Fruit fly (Drosophila melanogaster) whole organism, embryonic: ENCODE results near the gene ppk11.

Source experiments
- Atf3 ChIP-seq: fragments of 200-800 bp; sonication (Bioruptor generic); optimal IDR thresholded peaks from 3 replicates; lab custom pipeline; 2016; ENCODE audit warnings: missing biosample characterization, missing genetic modification characterization
- CG10543 ChIP-seq: fragments of 200-800 bp; sonication (Bioruptor generic); optimal IDR thresholded peaks from 3 replicates; lab custom pipeline; 2017; ENCODE audit warnings: missing biosample characterization, mild to moderate bottlenecking, missing genetic modification characterization, moderate library complexity
- CG12155 ChIP-seq: fragments of 200-800 bp; sonication (Bioruptor generic); optimal IDR thresholded peaks from 3 replicates; lab custom pipeline; 2016; ENCODE audit warnings: missing biosample characterization, missing genetic modification characterization
- CG12659 ChIP-seq: fragments of 200-800 bp; sonication (Bioruptor generic); optimal IDR thresholded peaks from 3 replicates; lab custom pipeline; 2017; ENCODE audit warnings: mild to moderate bottlenecking, missing biosample characterization, missing genetic modification reagents, missing genetic modification characterization
- CG14014 ChIP-seq: fragments of 200-800 bp; sonication (Bioruptor generic); IDR thresholded peaks from 2 replicates; pipeline ENCODE4 v1.3.6; 2022; ENCODE audit warnings: missing biosample characterization, missing genetic modification characterization
- CG14050 ChIP-seq: fragments of 200-800 bp; sonication (Bioruptor generic); IDR thresholded peaks from 3 replicates; pipeline ENCODE4 v1.3.6; 2022; ENCODE audit warnings: missing biosample characterization, missing genetic modification characterization
- CG16813 ChIP-seq: fragments of 200-800 bp; sonication (Bioruptor generic); IDR thresholded peaks from 3 replicates; pipeline ENCODE4 v1.3.6; 2022; ENCODE audit warnings: missing biosample characterization, missing genetic modification characterization; ENCODE audit not compliant: partially characterized antibody
- CG18476 ChIP-seq: fragments of 200-800 bp; sonication (Bioruptor generic); optimal IDR thresholded peaks from 2 replicates; lab custom pipeline; 2016; ENCODE audit warnings: missing biosample characterization, mild to moderate bottlenecking, missing genetic modification characterization
- CG18764 ChIP-seq: fragments of 200-800 bp; sonication (Bioruptor generic); optimal IDR thresholded peaks from 3 replicates; lab custom pipeline; 2016; ENCODE audit warnings: missing biosample characterization, missing genetic modification characterization
- CG2129 ChIP-seq: fragments of 200-800 bp; sonication (Bioruptor generic); IDR thresholded peaks from 2 replicates; pipeline ENCODE4 v1.3.6; 2022; ENCODE audit warnings: missing biosample characterization, missing genetic modification characterization; ENCODE audit not compliant: partially characterized antibody
- CG4328 ChIP-seq: fragments of 200-800 bp; sonication (Bioruptor generic); optimal IDR thresholded peaks from 3 replicates; lab custom pipeline; 2017; ENCODE audit warnings: missing biosample characterization, missing genetic modification reagents, missing genetic modification characterization
- CG4360 ChIP-seq: fragments of 200-800 bp; sonication (Bioruptor generic); IDR thresholded peaks from 2 replicates; pipeline ENCODE4 v1.3.6; 2022; ENCODE audit warnings: missing biosample characterization, missing genetic modification characterization
- CG4820 ChIP-seq: fragments of 200-800 bp; sonication (Bioruptor generic); optimal IDR thresholded peaks from 3 replicates; lab custom pipeline; 2016; ENCODE audit warnings: missing biosample characterization, missing genetic modification characterization
- CG5180 ChIP-seq: fragments of 200-800 bp; sonication (Bioruptor generic); optimal IDR thresholded peaks from 3 replicates; lab custom pipeline; 2017; ENCODE audit warnings: missing biosample characterization, missing genetic modification characterization, mild to moderate bottlenecking, moderate library complexity, missing genetic modification reagents
- CG7987 ChIP-seq: fragments of 200-800 bp; sonication (Bioruptor generic); optimal IDR thresholded peaks from 2 replicates; lab custom pipeline; 2018; ENCODE audit warnings: missing biosample characterization, mild to moderate bottlenecking, missing genetic modification characterization, moderate library complexity
- CHES-1-like ChIP-seq: fragments of 200-800 bp; sonication (Bioruptor generic); optimal IDR thresholded peaks from 2 replicates; lab custom pipeline; 2016; ENCODE audit warnings: missing biosample characterization, missing genetic modification characterization
- Dad ChIP-seq: fragments of 200-800 bp; sonication (Bioruptor generic); optimal IDR thresholded peaks from 3 replicates; lab custom pipeline; 2016; ENCODE audit warnings: missing biosample characterization, missing genetic modification characterization
- Dbx ChIP-seq: fragments of 200-800 bp; sonication (Bioruptor generic); IDR thresholded peaks from 3 replicates; pipeline ENCODE4 v1.3.6; 2022; ENCODE audit warnings: missing biosample characterization, missing genetic modification characterization
- Doc3 ChIP-seq: fragments of 200-800 bp; sonication (Bioruptor generic); IDR thresholded peaks from 3 replicates; pipeline ENCODE4 v1.3.6; 2022; ENCODE audit warnings: missing biosample characterization, missing genetic modification characterization; ENCODE audit not compliant: partially characterized antibody
- E2f1 ChIP-seq: fragments of 200-800 bp; sonication (Bioruptor generic); IDR thresholded peaks from 2 replicates; pipeline ENCODE4 v1.3.6; 2022; ENCODE audit warnings: missing biosample characterization, missing genetic modification characterization
- Fer3 ChIP-seq: fragments of 200-800 bp; sonication (Bioruptor generic); optimal IDR thresholded peaks from 2 replicates; lab custom pipeline; 2018; ENCODE audit warnings: missing biosample characterization, mild to moderate bottlenecking, missing genetic modification characterization, moderate library complexity
- H15 ChIP-seq: fragments of 200-800 bp; sonication (Bioruptor generic); IDR thresholded peaks from 3 replicates; pipeline ENCODE4 v1.3.6; 2022; ENCODE audit warnings: missing biosample characterization, missing genetic modification characterization
- HmgZ ChIP-seq: fragments of 200-800 bp; sonication (Bioruptor generic); optimal IDR thresholded peaks from 2 replicates; lab custom pipeline; 2018; ENCODE audit warnings: missing biosample characterization, mild to moderate bottlenecking, missing genetic modification characterization
- Sry-δ ChIP-seq: fragments of 200-800 bp; sonication (Bioruptor generic); optimal IDR thresholded peaks from 2 replicates; lab custom pipeline; 2016; ENCODE audit warnings: missing biosample characterization, missing genetic modification characterization
- YL-1 ChIP-seq: fragments of 200-800 bp; sonication (Bioruptor generic); optimal IDR thresholded peaks from 3 replicates; lab custom pipeline; 2017; ENCODE audit warnings: missing biosample characterization, mild to moderate bottlenecking, missing genetic modification characterization
- az2 ChIP-seq: fragments of 200-800 bp; sonication (Bioruptor generic); optimal IDR thresholded peaks from 3 replicates; lab custom pipeline; 2016; ENCODE audit warnings: missing biosample characterization, missing genetic modification characterization
- chif ChIP-seq, 2 experiments: fragments of 200-800 bp; sonication (Bioruptor generic); optimal IDR thresholded peaks; 3 replicates each; lab custom pipeline; 2016; ENCODE audit warnings: missing biosample characterization in 2 of 2, missing genetic modification characterization in 2 of 2
- da ChIP-seq: fragments of 200-800 bp; sonication (Bioruptor generic); optimal IDR thresholded peaks from 2 replicates; lab custom pipeline; 2016; ENCODE audit warnings: missing biosample characterization, missing genetic modification characterization
- dysf ChIP-seq: fragments of 200-800 bp; sonication (Bioruptor generic); IDR thresholded peaks from 3 replicates; pipeline ENCODE4 v1.3.6; 2022; ENCODE audit warnings: missing biosample characterization, missing genetic modification characterization
- ems ChIP-seq: fragments of 200-800 bp; sonication (Bioruptor generic); optimal IDR thresholded peaks from 3 replicates; lab custom pipeline; 2016; ENCODE audit warnings: missing biosample characterization, missing genetic modification characterization
- fru ChIP-seq: fragments of >200 bp; optimal IDR thresholded peaks from 2 replicates; lab custom pipeline; 2017
- gcm2 ChIP-seq: fragments of 200-800 bp; sonication (Bioruptor generic); optimal IDR thresholded peaks from 2 replicates; lab custom pipeline; 2016; ENCODE audit warnings: missing biosample characterization, missing genetic modification characterization
- grau ChIP-seq: fragments of 200-800 bp; optimal IDR thresholded peaks from 3 replicates; lab custom pipeline; 2019; ENCODE audit warnings: missing biosample characterization, mild to moderate bottlenecking, missing genetic modification characterization, moderate library complexity
- gro ChIP-seq: fragments of 200-800 bp; sonication (Bioruptor generic); optimal IDR thresholded peaks from 2 replicates; lab custom pipeline; 2016; ENCODE audit warnings: missing biosample characterization, missing genetic modification characterization
- gsb ChIP-seq: fragments of 200-800 bp; sonication (Bioruptor generic); IDR thresholded peaks from 2 replicates; pipeline ENCODE4 v1.3.6; 2022; ENCODE audit warnings: missing biosample characterization, missing genetic modification characterization
- insv ChIP-seq, 2 experiments: fragments of 200-800 bp; sonication (Bioruptor generic); optimal IDR thresholded peaks; 3 replicates each; lab custom pipeline; 2016 to 2018; ENCODE audit warnings: missing biosample characterization in 2 of 2, missing genetic modification characterization in 2 of 2
- kni ChIP-seq: fragments of 200-800 bp; sonication (Bioruptor generic); optimal IDR thresholded peaks from 3 replicates; lab custom pipeline; 2017; ENCODE audit warnings: mild to moderate bottlenecking, missing biosample characterization, missing genetic modification reagents, missing genetic modification characterization
- lab ChIP-seq: fragments of 200-800 bp; sonication (Bioruptor generic); optimal IDR thresholded peaks from 3 replicates; lab custom pipeline; 2017; ENCODE audit warnings: missing biosample characterization, missing genetic modification characterization, mild to moderate bottlenecking, moderate library complexity, missing genetic modification reagents
- lbe ChIP-seq: fragments of 200-800 bp; sonication (Bioruptor generic); optimal IDR thresholded peaks from 2 replicates; lab custom pipeline; 2016; ENCODE audit warnings: missing biosample characterization, mild to moderate bottlenecking, missing genetic modification characterization
- lmd ChIP-seq: fragments of 200-800 bp; sonication (Bioruptor generic); IDR thresholded peaks from 2 replicates; pipeline ENCODE4 v1.3.6; 2022; ENCODE audit warnings: missing biosample characterization, missing genetic modification characterization
- lov ChIP-seq, 2 experiments: fragments of 200-800 bp in 1 of 2; fragments of >200 bp in 1 of 2; sonication (Bioruptor generic) in 1 of 2; IDR thresholded peaks in 1 of 2; optimal IDR thresholded peaks in 1 of 2; 2 replicates in 1 of 2; 3 replicates in 1 of 2; pipeline versions ENCODE4 v1.3.6 to Lab custom; 2017 to 2022; ENCODE audit warnings: missing biosample characterization in 1 of 2, missing genetic modification characterization in 1 of 2
- mld ChIP-seq: fragments of 200-800 bp; sonication (Bioruptor generic); IDR thresholded peaks from 3 replicates; pipeline ENCODE4 v1.3.6; 2022; ENCODE audit warnings: missing biosample characterization, missing genetic modification characterization; ENCODE audit not compliant: partially characterized antibody
- sna ChIP-seq: fragments of 200-800 bp; sonication (Bioruptor generic); IDR thresholded peaks from 2 replicates; pipeline ENCODE4 v1.3.6; 2022; ENCODE audit warnings: missing biosample characterization, missing genetic modification characterization; ENCODE audit not compliant: partially characterized antibody
- tap ChIP-seq: fragments of 200-800 bp; optimal IDR thresholded peaks from 3 replicates; lab custom pipeline; 2019; ENCODE audit warnings: missing biosample characterization, mild to moderate bottlenecking, missing genetic modification characterization, moderate library complexity
- tin ChIP-seq: fragments of 200-800 bp; sonication (Bioruptor generic); optimal IDR thresholded peaks from 3 replicates; lab custom pipeline; 2016; ENCODE audit warnings: missing biosample characterization, missing genetic modification characterization
- tna ChIP-seq: fragments of 200-800 bp; sonication (Bioruptor generic); IDR thresholded peaks from 2 replicates; pipeline ENCODE4 v1.3.6; 2022; ENCODE audit warnings: missing biosample characterization, missing genetic modification characterization; ENCODE audit not compliant: partially characterized antibody
- toy ChIP-seq: fragments of 200-800 bp; sonication (Bioruptor generic); IDR thresholded peaks from 2 replicates; pipeline ENCODE4 v1.3.6; 2022; ENCODE audit warnings: missing biosample characterization, missing genetic modification characterization
- unpg ChIP-seq: fragments of 200-800 bp; sonication (Bioruptor generic); optimal IDR thresholded peaks from 3 replicates; lab custom pipeline; 2018; ENCODE audit warnings: missing biosample characterization, mild to moderate bottlenecking, missing genetic modification characterization, moderate library complexity
- vnd ChIP-seq: fragments of 200-800 bp; sonication (Bioruptor generic); IDR thresholded peaks from 3 replicates; pipeline ENCODE4 v1.3.6; 2022; ENCODE audit warnings: missing biosample characterization, missing genetic modification characterization; ENCODE audit not compliant: partially characterized antibody
- zfh2 ChIP-seq: fragments of 200-800 bp; sonication (Bioruptor generic); optimal IDR thresholded peaks from 2 replicates; lab custom pipeline; 2016; ENCODE audit warnings: missing biosample characterization, missing genetic modification characterization

The ppk11 gene

DNA sequence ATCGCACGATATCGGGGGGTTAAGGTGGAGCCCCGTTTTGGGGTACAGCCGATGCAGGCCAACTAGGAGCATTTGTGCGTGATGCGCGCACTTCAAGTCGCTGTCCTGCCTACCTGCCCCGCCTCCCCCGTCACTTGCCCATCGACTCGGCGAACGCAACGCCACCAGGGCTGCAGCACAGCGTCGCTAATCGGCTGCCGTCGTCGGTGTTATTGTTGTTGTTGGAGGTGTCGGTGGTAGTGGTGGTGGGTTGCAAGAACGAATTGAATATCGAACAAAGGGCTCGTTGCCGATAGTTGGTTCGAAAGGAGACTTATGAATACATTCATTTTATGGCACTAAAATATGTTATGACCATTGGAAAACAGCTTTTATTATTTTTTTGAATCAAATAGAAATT is 16.0 kb downstream of the ppk11 start (continued):
- TF ChIP-seq da (GFP tag; lab: Kevin White, UChicago): peak; percentile 23
- TF ChIP-seq gsb (GFP tag; lab: Robert Waterston, UW): peak; percentile 48
- peak; percentile 74 for TF ChIP-seq HmgZ (tag; lab: Kevin White, UChicago)
- peak; percentile 87 for TF ChIP-seq sna (GFP tag; lab: Robert Waterston, UW)
- TF ChIP-seq dysf (GFP tag; lab: Robert Waterston, UW): peak; percentile 42
- TF ChIP-seq tap (tag; lab: Kevin White, UChicago): peak; percentile 7
- TF ChIP-seq CG12659 (GFP tag; lab: Kevin White, UChicago): peak; percentile 51
- TF ChIP-seq vnd (GFP tag; lab: Robert Waterston, UW): peak; percentile 92
- TF ChIP-seq tna (GFP tag; lab: Robert Waterston, UW): peak; percentile 86
- TF ChIP-seq Dbx (GFP tag; lab: Robert Waterston, UW): peak; percentile 82
- TF ChIP-seq zfh2: peak; percentile 61
- peak; percentile 25 for TF ChIP-seq lbe (GFP tag; lab: Kevin White, UChicago)
- TF ChIP-seq CG14050 (GFP tag; lab: Robert Waterston, UW): peak; percentile 16; the same call in 1 of the 3 replicates
- TF ChIP-seq CG4360 (GFP tag; lab: Robert Waterston, UW): peak; percentile 100
- peak; percentile 92 for TF ChIP-seq Doc3 (GFP tag; lab: Robert Waterston, UW)
- no peak for TF ChIP-seq CG18476 (GFP tag; lab: Kevin White, UChicago)
- no peak for TF ChIP-seq CG4820 (GFP tag; lab: Kevin White, UChicago)
- peak; percentile 27 for TF ChIP-seq unpg (GFP tag; lab: Kevin White, UChicago)
- TF ChIP-seq lab (GFP tag; lab: Kevin White, UChicago): peak; percentile 59
- peak; percentile 75 for TF ChIP-seq CG12155 (GFP tag; lab: Kevin White, UChicago)
- peak; percentile 58 for TF ChIP-seq grau (tag; lab: Kevin White, UChicago)
- TF ChIP-seq CG2129: peak; percentile 87
- peak; percentile 93 for TF ChIP-seq Sry-δ (GFP tag; lab: Kevin White, UChicago)
- peak; percentile 22 for TF ChIP-seq YL-1
- peak; percentile 94 for TF ChIP-seq CG16813 (GFP tag; lab: Robert Waterston, UW)
- peak; percentile 60 for TF ChIP-seq CG7987 (GFP tag; lab: Kevin White, UChicago)
- TF ChIP-seq Atf3: peak; percentile 38
- peak; percentile 11 for TF ChIP-seq gro
- peak; percentile 16 for TF ChIP-seq CG10543 (GFP tag; lab: Kevin White, UChicago)
- TF ChIP-seq az2: peak; percentile 61
- peak; percentile 60; the same call in 1 of the 3 replicates for TF ChIP-seq H15 (GFP tag; lab: Robert Waterston, UW)
- TF ChIP-seq CG18764 (GFP tag; lab: Kevin White, UChicago): peak; percentile 3
- TF ChIP-seq lmd (GFP tag; lab: Robert Waterston, UW): peak; percentile 65; the same call in 1 of the 2 replicates
- TF ChIP-seq CG5180 (GFP tag; lab: Kevin White, UChicago): peak; percentile 70
- peak in 1 of 2 experiments; percentile 23 for TF ChIP-seq chif (GFP tag; optimal IDR thresholded peaks at IDR 0.05; lab: Kevin White, UChicago)
- no peak for TF ChIP-seq insv (GFP tag; optimal IDR thresholded peaks at IDR 0.05; lab: Kevin White, UChicago)
- TF ChIP-seq gcm2 (GFP tag; lab: Kevin White, UChicago): no peak
- peak; percentile 61 for TF ChIP-seq Fer3
- TF ChIP-seq Dad (GFP tag; lab: Kevin White, UChicago): peak; percentile 43
- TF ChIP-seq fru (lab: Kevin White, UChicago): peak; percentile 21
- peak; percentile 63 for TF ChIP-seq E2f1
- peak; percentile 47 for TF ChIP-seq tin (GFP tag; lab: Kevin White, UChicago)
- TF ChIP-seq ems (GFP tag; lab: Kevin White, UChicago): peak; percentile 45
- TF ChIP-seq toy: 0 out of 2 replicates have a peak, but pooled peaks have one; percentile 14
- no peak for TF ChIP-seq kni (GFP tag; lab: Kevin White, UChicago)
- TF ChIP-seq CG4328: peak; percentile 11
- peak; percentile 62 for TF ChIP-seq CG14014 (GFP tag; lab: Robert Waterston, UW)
- TF ChIP-seq lov (optimal IDR thresholded peaks at IDR 0.05; lab: Kevin White, UChicago): no peak
- TF ChIP-seq lov (GFP tag; IDR thresholded peaks at IDR 0.05; lab: Robert Waterston, UW): peak; percentile 30; the same call in 1 of the 3 replicates
- peak; percentile 61 for TF ChIP-seq CHES-1-like (GFP tag; lab: Kevin White, UChicago)
- TF ChIP-seq mld (GFP tag; lab: Robert Waterston, UW): peak; percentile 85
